Fruit fly (Drosophila melanogaster) whole organism, embryonic: Measurements from ENCODE around the gene kairos.

Experiments used
- Atf3 ChIP-seq: fragments of 200-800 bp; sonication (Bioruptor generic); optimal IDR thresholded peaks from 3 replicates; lab custom pipeline; 2016; ENCODE audit warnings: missing biosample characterization, missing genetic modification characterization
- BEAF-32 ChIP-seq: fragments of 200-800 bp; sonication (Bioruptor generic); optimal IDR thresholded peaks from 3 replicates; lab custom pipeline; 2017; ENCODE audit warnings: missing biosample characterization, missing genetic modification characterization, mild to moderate bottlenecking, moderate library complexity, missing genetic modification reagents
- CG1024 ChIP-seq: fragments of 200-800 bp; sonication (Bioruptor generic); IDR thresholded peaks from 2 replicates; pipeline ENCODE4 v1.3.6; 2022; ENCODE audit warnings: missing biosample characterization, missing genetic modification characterization
- CG10979 ChIP-seq: fragments of 200-800 bp; sonication (Bioruptor generic); optimal IDR thresholded peaks from 2 replicates; lab custom pipeline; 2018; ENCODE audit warnings: missing biosample characterization, mild to moderate bottlenecking, missing genetic modification characterization, moderate library complexity
- CG11247 ChIP-seq: fragments of 200-800 bp; sonication (Bioruptor generic); IDR thresholded peaks from 2 replicates; pipeline ENCODE4 v1.3.6; 2022; ENCODE audit warnings: missing biosample characterization, missing genetic modification characterization
- CG11456 ChIP-seq: fragments of 200-800 bp; sonication (Bioruptor generic); IDR thresholded peaks from 3 replicates; pipeline ENCODE4 v1.3.6; 2022; ENCODE audit warnings: missing biosample characterization, missing genetic modification characterization
- CG12659 ChIP-seq: fragments of 200-800 bp; sonication (Bioruptor generic); optimal IDR thresholded peaks from 3 replicates; lab custom pipeline; 2017; ENCODE audit warnings: mild to moderate bottlenecking, missing biosample characterization, missing genetic modification reagents, missing genetic modification characterization
- CG13287 ChIP-seq: fragments of 200-800 bp; sonication (Bioruptor generic); IDR thresholded peaks from 2 replicates; pipeline ENCODE4 v1.3.6; 2022; ENCODE audit warnings: missing biosample characterization, missing genetic modification characterization; ENCODE audit not compliant: partially characterized antibody
- CG13775 ChIP-seq: fragments of 200-800 bp; sonication (Bioruptor generic); optimal IDR thresholded peaks from 3 replicates; lab custom pipeline; 2017; ENCODE audit warnings: missing biosample characterization, mild to moderate bottlenecking, missing genetic modification characterization
- CG14965 ChIP-seq: fragments of 200-800 bp; sonication (Bioruptor generic); optimal IDR thresholded peaks from 2 replicates; lab custom pipeline; 2016; ENCODE audit warnings: missing biosample characterization, missing genetic modification characterization, borderline replicate concordance
- CG1529 ChIP-seq: fragments of 200-800 bp; sonication (Bioruptor generic); optimal IDR thresholded peaks from 3 replicates; lab custom pipeline; 2018; ENCODE audit warnings: missing biosample characterization, missing genetic modification characterization
- CG15479 ChIP-seq: fragments of 200-800 bp; sonication (Bioruptor generic); optimal IDR thresholded peaks from 3 replicates; lab custom pipeline; 2019; ENCODE audit warnings: missing biosample characterization, mild to moderate bottlenecking, missing genetic modification characterization, moderate library complexity
- CG1603 ChIP-seq: fragments of 200-800 bp; sonication (Bioruptor generic); optimal IDR thresholded peaks from 2 replicates; lab custom pipeline; 2019; ENCODE audit warnings: missing biosample characterization, mild to moderate bottlenecking, missing genetic modification characterization, moderate library complexity
- CG1792 ChIP-seq: fragments of 200-800 bp; sonication (Bioruptor generic); optimal IDR thresholded peaks from 2 replicates; lab custom pipeline; 2016; ENCODE audit warnings: missing biosample characterization, missing genetic modification characterization
- CG18011 ChIP-seq: fragments of 200-800 bp; sonication (Bioruptor generic); optimal IDR thresholded peaks from 2 replicates; lab custom pipeline; 2017; ENCODE audit warnings: missing biosample characterization, missing genetic modification characterization, mild to moderate bottlenecking, moderate library complexity, missing genotype
- CG2120 ChIP-seq: fragments of 200-800 bp; sonication (Bioruptor generic); optimal IDR thresholded peaks from 3 replicates; lab custom pipeline; 2016; ENCODE audit warnings: missing biosample characterization, missing genetic modification characterization
- CG2678 ChIP-seq: fragments of 200-800 bp; sonication (Bioruptor generic); optimal IDR thresholded peaks from 3 replicates; lab custom pipeline; 2019; ENCODE audit warnings: missing biosample characterization, mild to moderate bottlenecking, missing genetic modification characterization, moderate library complexity
- CG2889 ChIP-seq: fragments of 200-800 bp; sonication (Bioruptor generic); IDR thresholded peaks from 3 replicates; pipeline ENCODE4 v1.3.6; 2022; ENCODE audit warnings: missing biosample characterization, missing genetic modification characterization
- CG32532 ChIP-seq: fragments of 200-800 bp; sonication (Bioruptor generic); IDR thresholded peaks from 2 replicates; pipeline ENCODE4 v1.3.6; 2022; ENCODE audit warnings: missing biosample characterization, missing genetic modification characterization
- CG32767 ChIP-seq: fragments of 200-800 bp; sonication (Bioruptor generic); IDR thresholded peaks from 2 replicates; pipeline ENCODE4 v1.3.6; 2022; ENCODE audit warnings: missing biosample characterization, missing genetic modification characterization
- CG3847 ChIP-seq: fragments of 200-800 bp; sonication (Bioruptor generic); IDR thresholded peaks from 2 replicates; pipeline ENCODE4 v1.3.6; 2022; ENCODE audit warnings: missing biosample characterization, missing genetic modification characterization
- CG4360 ChIP-seq: fragments of 200-800 bp; sonication (Bioruptor generic); IDR thresholded peaks from 2 replicates; pipeline ENCODE4 v1.3.6; 2022; ENCODE audit warnings: missing biosample characterization, missing genetic modification characterization
- CG6765 ChIP-seq: fragments of 200-800 bp; sonication (Bioruptor generic); optimal IDR thresholded peaks from 3 replicates; lab custom pipeline; 2017; ENCODE audit warnings: missing biosample characterization, mild to moderate bottlenecking, missing genetic modification characterization
- CG7271 ChIP-seq: fragments of 200-800 bp; sonication (Bioruptor generic); optimal IDR thresholded peaks from 2 replicates; lab custom pipeline; 2018; ENCODE audit warnings: missing biosample characterization, mild to moderate bottlenecking, missing genetic modification characterization, moderate library complexity
- CG7786 ChIP-seq: fragments of 200-800 bp; sonication (Bioruptor generic); optimal IDR thresholded peaks from 2 replicates; lab custom pipeline; 2016; ENCODE audit warnings: missing biosample characterization, missing genetic modification characterization
- CG9215 ChIP-seq: fragments of 200-800 bp; sonication (Bioruptor generic); IDR thresholded peaks from 2 replicates; pipeline ENCODE4 v1.3.6; 2022; ENCODE audit warnings: missing biosample characterization, missing genetic modification characterization
- CoRest ChIP-seq: fragments of 200-800 bp; sonication (Bioruptor generic); optimal IDR thresholded peaks from 3 replicates; lab custom pipeline; 2018; ENCODE audit warnings: missing biosample characterization, mild to moderate bottlenecking, missing genetic modification characterization, moderate library complexity
- Doc2 ChIP-seq: fragments of 200-800 bp; sonication (Bioruptor generic); IDR thresholded peaks from 2 replicates; pipeline ENCODE4 v1.3.6; 2022; ENCODE audit warnings: missing biosample characterization, missing genetic modification characterization
- E2f1 ChIP-seq: fragments of 200-800 bp; sonication (Bioruptor generic); IDR thresholded peaks from 2 replicates; pipeline ENCODE4 v1.3.6; 2022; ENCODE audit warnings: missing biosample characterization, missing genetic modification characterization
- Fer1 ChIP-seq: fragments of 200-800 bp; sonication (Bioruptor generic); optimal IDR thresholded peaks from 2 replicates; lab custom pipeline; 2017; ENCODE audit warnings: missing biosample characterization, mild to moderate bottlenecking, missing genetic modification characterization
- Hr3 ChIP-seq: fragments of 200-800 bp; sonication (Bioruptor generic); optimal IDR thresholded peaks from 3 replicates; lab custom pipeline; 2016; ENCODE audit warnings: missing biosample characterization, missing genetic modification characterization
- Meics ChIP-seq: fragments of 200-800 bp; sonication (Bioruptor generic); optimal IDR thresholded peaks from 2 replicates; lab custom pipeline; 2017; ENCODE audit warnings: missing biosample characterization, mild to moderate bottlenecking, missing genetic modification characterization
- NfI ChIP-seq: fragments of 200-800 bp; sonication (Bioruptor generic); optimal IDR thresholded peaks from 3 replicates; lab custom pipeline; 2018; ENCODE audit warnings: missing biosample characterization, mild to moderate bottlenecking, missing genetic modification characterization, moderate library complexity
- corto ChIP-seq: fragments of 200-800 bp; sonication (Bioruptor generic); optimal IDR thresholded peaks from 2 replicates; lab custom pipeline; 2016; ENCODE audit warnings: missing biosample characterization, mild to moderate bottlenecking, missing genetic modification characterization, moderate library complexity
- dmrt11E ChIP-seq: fragments of 200-800 bp; sonication (Bioruptor generic); optimal IDR thresholded peaks from 3 replicates; lab custom pipeline; 2018; ENCODE audit warnings: missing biosample characterization, mild to moderate bottlenecking, missing genetic modification characterization, moderate library complexity
- dpn ChIP-seq, 2 experiments: fragments of 200-800 bp; sonication (Bioruptor generic); optimal IDR thresholded peaks; 3 replicates each; lab custom pipeline; 2016; ENCODE audit warnings: missing biosample characterization in 2 of 2, missing genetic modification characterization in 2 of 2
- fru ChIP-seq: fragments of >200 bp; optimal IDR thresholded peaks from 2 replicates; lab custom pipeline; 2017
- gcm ChIP-seq: fragments of 200-800 bp; sonication (Bioruptor generic); optimal IDR thresholded peaks from 2 replicates; lab custom pipeline; 2019; ENCODE audit warnings: missing biosample characterization, mild to moderate bottlenecking, missing genetic modification characterization, moderate library complexity
- gcm2 ChIP-seq: fragments of 200-800 bp; sonication (Bioruptor generic); optimal IDR thresholded peaks from 2 replicates; lab custom pipeline; 2016; ENCODE audit warnings: missing biosample characterization, missing genetic modification characterization
- grn ChIP-seq: fragments of 200-800 bp; sonication (Bioruptor generic); optimal IDR thresholded peaks from 3 replicates; lab custom pipeline; 2017; ENCODE audit warnings: missing biosample characterization, missing genetic modification characterization
- lab ChIP-seq: fragments of 200-800 bp; sonication (Bioruptor generic); optimal IDR thresholded peaks from 3 replicates; lab custom pipeline; 2017; ENCODE audit warnings: missing biosample characterization, missing genetic modification characterization, mild to moderate bottlenecking, moderate library complexity, missing genetic modification reagents
- lola ChIP-seq, 3 experiments: fragments of >200 bp in 2 of 3; fragments of 200-800 bp in 1 of 3; sonication (Bioruptor generic) in 1 of 3; optimal IDR thresholded peaks; 2 replicates each; lab custom pipeline; 2017 to 2019; ENCODE audit warnings: missing biosample characterization in 3 of 3, missing genetic modification characterization in 3 of 3, mild to moderate bottlenecking in 1 of 3, moderate library complexity in 1 of 3
- peb ChIP-seq: fragments of 200-800 bp; sonication (Bioruptor generic); IDR thresholded peaks from 2 replicates; pipeline ENCODE4 v1.3.6; 2022; ENCODE audit warnings: missing biosample characterization, missing genetic modification characterization
- pzg ChIP-seq: fragments of 200-800 bp; sonication (Bioruptor generic); optimal IDR thresholded peaks from 3 replicates; lab custom pipeline; 2018; ENCODE audit warnings: missing biosample characterization, mild to moderate bottlenecking, missing genetic modification characterization, moderate library complexity
- salm ChIP-seq: fragments of 200-800 bp; sonication (Bioruptor generic); optimal IDR thresholded peaks from 2 replicates; lab custom pipeline; 2018; ENCODE audit warnings: missing biosample characterization, mild to moderate bottlenecking, missing genetic modification characterization
- sens ChIP-seq: fragments of 200-800 bp; sonication (Bioruptor generic); peaks from one replicate; lab custom pipeline; 2016; ENCODE audit warnings: missing biosample characterization, missing genetic modification characterization
- unc-4 ChIP-seq: fragments of 200-800 bp; sonication (Bioruptor generic); IDR thresholded peaks from 2 replicates; pipeline ENCODE4 v1.3.6; 2022; ENCODE audit warnings: missing biosample characterization, missing genetic modification characterization; ENCODE audit not compliant: partially characterized antibody
- z ChIP-seq: fragments of 200-800 bp; sonication (Bioruptor generic); IDR thresholded peaks from 3 replicates; pipeline ENCODE4 v1.3.6; 2022; ENCODE audit warnings: missing biosample characterization, missing genetic modification characterization

kairos gene

DNA sequence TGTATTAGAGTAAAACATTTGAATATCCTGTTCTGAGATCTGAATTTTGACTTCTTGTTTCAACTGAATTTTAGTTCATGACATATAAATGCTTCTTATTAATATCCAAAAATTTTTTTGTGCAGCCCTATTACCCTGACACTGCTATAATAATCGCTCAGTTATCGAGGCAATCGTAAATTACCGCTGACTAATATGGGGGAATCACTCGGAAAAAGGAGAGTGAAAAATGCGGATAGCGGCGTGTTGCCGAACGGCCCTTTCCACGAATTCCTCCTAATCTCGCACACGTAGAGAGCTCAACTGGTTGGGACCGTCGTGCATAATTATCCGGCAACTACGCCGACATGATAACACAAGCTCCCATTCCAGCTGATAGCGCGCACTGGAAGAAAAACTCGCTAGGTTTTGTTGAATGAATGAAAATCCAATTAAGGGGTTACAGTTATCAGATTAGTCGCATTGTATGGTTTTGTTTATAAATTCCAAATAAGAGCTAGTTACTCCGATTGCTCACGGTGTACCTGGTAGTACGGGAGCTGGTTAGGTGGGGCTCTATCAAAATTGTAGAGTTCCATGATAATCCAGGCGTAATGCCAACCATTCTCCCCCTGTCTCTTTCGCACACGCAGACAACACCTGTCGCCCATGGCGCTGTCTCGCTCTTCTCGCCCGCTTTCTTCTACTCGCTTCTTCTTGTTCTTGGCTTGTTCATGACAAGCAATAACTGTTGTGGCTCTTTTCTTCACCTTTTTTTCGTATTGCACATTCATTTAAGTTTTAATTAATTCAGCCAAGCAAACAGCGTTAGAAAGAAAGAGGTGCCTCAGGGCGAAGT lies 12.0 kb upstream of the kairos start (continued):
- TF ChIP-seq lola (GFP tag; optimal IDR thresholded peaks at IDR 0.05; lab: Kevin White, UChicago), result peak in 2 of 3 experiments; percentile 8 to 15
- peak; percentile 61 for TF ChIP-seq grn (GFP tag; lab: Kevin White, UChicago)
- TF ChIP-seq unc-4, result no peak
- TF ChIP-seq Hr3, result peak; percentile 32
- TF ChIP-seq CG2120 (GFP tag; lab: Kevin White, UChicago), result peak; percentile 89
- TF ChIP-seq sens (GFP tag; lab: Kevin White, UChicago), result peak; percentile 80
- TF ChIP-seq peb (GFP tag; lab: Robert Waterston, UW), result 0 out of 2 replicates have a peak, but pooled peaks have one; percentile 16
- TF ChIP-seq CG1792, result peak; percentile 61
- no peak for TF ChIP-seq BEAF-32 (GFP tag; lab: Kevin White, UChicago)
- TF ChIP-seq CG6765, result no peak
- no peak for TF ChIP-seq salm
- TF ChIP-seq z (GFP tag; lab: Robert Waterston, UW), result 0 out of 3 replicates have a peak, but pooled peaks have one; percentile 20
- peak; percentile 59 for TF ChIP-seq E2f1 (GFP tag; lab: Robert Waterston, UW)
- TF ChIP-seq fru (lab: Kevin White, UChicago), result no peak
- TF ChIP-seq CG11247, result peak; percentile 67
- TF ChIP-seq pzg (GFP tag; lab: Kevin White, UChicago), result peak; percentile 12
- peak; percentile 56 for TF ChIP-seq CG10979 (tag; lab: Kevin White, UChicago)
- TF ChIP-seq CG1024 (GFP tag; lab: Robert Waterston, UW), result peak; percentile 65
- peak; percentile 82 for TF ChIP-seq Meics (GFP tag; lab: Kevin White, UChicago)
- peak; percentile 90 for TF ChIP-seq lab (GFP tag; lab: Kevin White, UChicago)
- peak; percentile 70 for TF ChIP-seq CG9215
- no peak for TF ChIP-seq CG14965 (GFP tag; lab: Kevin White, UChicago)
- peak; percentile 28 for TF ChIP-seq CG1529 (GFP tag; lab: Kevin White, UChicago)
- peak; percentile 56 for TF ChIP-seq gcm2 (GFP tag; lab: Kevin White, UChicago)
- TF ChIP-seq CG18011 (GFP tag; lab: Kevin White, UChicago), result peak; percentile 18
- peak; percentile 17; the same call in 1 of the 2 replicates for TF ChIP-seq Doc2 (GFP tag; lab: Robert Waterston, UW)
- no peak for TF ChIP-seq CG13287 (GFP tag; lab: Robert Waterston, UW)
- peak; percentile 33 for TF ChIP-seq Atf3 (GFP tag; lab: Kevin White, UChicago)
- peak; percentile 67 for TF ChIP-seq CG12659 (GFP tag; lab: Kevin White, UChicago)
- TF ChIP-seq CG3847, result peak; percentile 60
- TF ChIP-seq dpn (GFP tag; optimal IDR thresholded peaks at IDR 0.05; lab: Kevin White, UChicago), result peak; percentile 65 to 70
- TF ChIP-seq NfI (GFP tag; lab: Kevin White, UChicago), result peak; percentile 62
- no peak for TF ChIP-seq gcm
- TF ChIP-seq corto, result peak; percentile 0
- no peak for TF ChIP-seq CG32767 (GFP tag; lab: Robert Waterston, UW)
- no peak for TF ChIP-seq CG15479 (GFP tag; lab: Kevin White, UChicago)
- no peak for TF ChIP-seq dmrt11E
- TF ChIP-seq CG4360 (GFP tag; lab: Robert Waterston, UW), result no peak
- peak; percentile 84 for TF ChIP-seq CG32532 (GFP tag; lab: Robert Waterston, UW)
- peak; percentile 21 for TF ChIP-seq CoRest (tag; lab: Kevin White, UChicago)
- TF ChIP-seq CG13775 (GFP tag; lab: Kevin White, UChicago), result peak; percentile 23
- TF ChIP-seq CG7786, result peak; percentile 81
- peak; percentile 84 for TF ChIP-seq CG1603 (tag; lab: Kevin White, UChicago)
- TF ChIP-seq CG2678 (tag; lab: Kevin White, UChicago), result peak; percentile 78
- no peak for TF ChIP-seq CG7271 (tag; lab: Kevin White, UChicago)
- peak; percentile 76 for TF ChIP-seq Fer1 (GFP tag; lab: Kevin White, UChicago)
- peak; percentile 87 for TF ChIP-seq CG11456
- TF ChIP-seq CG2889 (GFP tag; lab: Robert Waterston, UW), result peak; percentile 58; the same call in 2 of the 3 replicates
